Worm (Caenorhabditis elegans) whole organism, early embryonic: ENCODE measurements around the gene F10E9.10.

Experiments
- B0310.2 ChIP-seq: sonication (generic microtip); optimal IDR thresholded peaks from 2 replicates; lab custom pipeline; 2016; ENCODE audit warnings: mild to moderate bottlenecking, missing genetic modification characterization, missing compliant biosample characterization
- F13C5.2 ChIP-seq: sonication (generic microtip); optimal IDR thresholded peaks from 2 replicates; lab custom pipeline; 2017; ENCODE audit warnings: mild to moderate bottlenecking, missing genetic modification characterization, inconsistent platforms, missing compliant biosample characterization
- aly-1 ChIP-seq: sonication (generic microtip); optimal IDR thresholded peaks from 2 replicates; lab custom pipeline; 2016; ENCODE audit warnings: missing genetic modification characterization, missing compliant biosample characterization
- ama-1 ChIP-seq: fragments of 150-350 bp; optimal IDR thresholded peaks from 2 replicates; lab custom pipeline; 2014
- ceh-13 ChIP-seq: fragments of 200-800 bp; sonication (Bioruptor generic); optimal IDR thresholded peaks from 2 replicates; lab custom pipeline; 2018; ENCODE audit warnings: mild to moderate bottlenecking, missing genetic modification characterization, missing compliant biosample characterization
- ceh-36 ChIP-seq: sonication (generic microtip); optimal IDR thresholded peaks from 2 replicates; lab custom pipeline; 2016; ENCODE audit warnings: missing genetic modification characterization, inconsistent platforms, missing compliant biosample characterization
- ets-7 ChIP-seq: sonication (generic microtip); optimal IDR thresholded peaks from 2 replicates; lab custom pipeline; 2016; ENCODE audit warnings: missing genotype, missing genetic modification characterization, missing compliant biosample characterization
- flt-1 ChIP-seq: fragments of 200-800 bp; sonication (Bioruptor generic); IDR thresholded peaks from 2 replicates; pipeline ENCODE4 v1.3.6; 2022; ENCODE audit warnings: missing genetic modification characterization, missing compliant biosample characterization
- hmbx-1 ChIP-seq: sonication (generic microtip); optimal IDR thresholded peaks from 2 replicates; lab custom pipeline; 2016; ENCODE audit warnings: mild to moderate bottlenecking, missing genetic modification characterization, missing compliant biosample characterization
- hmg-4 ChIP-seq: fragments of 200-800 bp; sonication (Bioruptor generic); optimal IDR thresholded peaks from 2 replicates; lab custom pipeline; 2018; ENCODE audit warnings: mild to moderate bottlenecking, missing genetic modification characterization, missing compliant biosample characterization
- hnd-1 ChIP-seq: sonication (generic microtip); optimal IDR thresholded peaks from 2 replicates; lab custom pipeline; 2016; ENCODE audit warnings: missing genetic modification characterization, missing compliant biosample characterization
- pes-1 ChIP-seq: fragments of 200-800 bp; sonication (Bioruptor generic); IDR thresholded peaks from 2 replicates; pipeline ENCODE4 v1.3.6; 2022; ENCODE audit warnings: missing genetic modification reagents, missing genetic modification characterization, missing compliant biosample characterization
- scrt-1 ChIP-seq: fragments of 200-800 bp; sonication (Bioruptor generic); IDR thresholded peaks from 2 replicates; pipeline ENCODE4 v1.3.6; 2022; ENCODE audit warnings: missing genetic modification characterization, missing compliant biosample characterization
- sea-1 ChIP-seq: fragments of 200-800 bp; sonication (Bioruptor generic); conservative IDR thresholded peaks from 2 replicates; pipeline ENCODE4 v1.3.6; 2022; ENCODE audit warnings: missing genetic modification characterization, missing compliant biosample characterization
- tbx-11 ChIP-seq: fragments of 200-800 bp; sonication (Bioruptor generic); IDR thresholded peaks from 2 replicates; pipeline ENCODE4 v1.3.6; 2022; ENCODE audit warnings: missing genetic modification characterization, missing compliant biosample characterization
- tbx-37 ChIP-seq: fragments of 200-800 bp; sonication (Bioruptor generic); conservative IDR thresholded peaks from 2 replicates; pipeline ENCODE4 v1.3.6; 2022; ENCODE audit warnings: missing genetic modification reagents, missing genetic modification characterization, missing compliant biosample characterization
- tra-4 ChIP-seq: sonication (generic microtip); optimal IDR thresholded peaks from 2 replicates; lab custom pipeline; 2017; ENCODE audit warnings: missing genetic modification characterization, missing compliant biosample characterization

Gene F10E9.10

ce11 chrIII:8325574-8326513 lies 5.8 kb upstream of the F10E9.10 start, which contains the start of gene ZC262.13:
TSS of gene ZC262.13 (plus strand) at chrIII:8326214.
- TF ChIP-seq ceh-36 (tag; lab: Kevin White, UChicago) (no peak), ama-1 (no peak), hnd-1 (tag; lab: Kevin White, UChicago) (no peak), tra-4 (tag; lab: Kevin White, UChicago) (no peak), tbx-11 (GFP tag; lab: Robert Waterston, UW) (no peak), sea-1 (GFP tag; lab: Robert Waterston, UW) (no peak), ets-7 (tag; lab: Kevin White, UChicago) (no peak), aly-1 (tag; lab: Kevin White, UChicago) (no peak), hmg-4 (GFP tag; lab: Kevin White, UChicago) (no peak), tbx-37 (GFP tag; lab: Robert Waterston, UW) (no peak), pes-1 (GFP tag; lab: Robert Waterston, UW) (no peak), scrt-1 (GFP tag; lab: Robert Waterston, UW) (no peak), flt-1 (GFP tag; lab: Robert Waterston, UW) (no peak), F13C5.2 (no peak), hmbx-1 (tag; lab: Kevin White, UChicago) (no peak), B0310.2 (tag; lab: Kevin White, UChicago) (no peak), ceh-13 (GFP tag; lab: Kevin White, UChicago) (no peak)

- no peak for TF ChIP-seq ama-1
- no peak for TF ChIP-seq ets-7 (tag; lab: Kevin White, UChicago)
- TF ChIP-seq B0310.2 (tag; lab: Kevin White, UChicago), result no peak
- TF ChIP-seq F13C5.2, result no peak
- no peak for TF ChIP-seq sea-1 (GFP tag; lab: Robert Waterston, UW)
- no peak for TF ChIP-seq hmg-4 (GFP tag; lab: Kevin White, UChicago)
- TF ChIP-seq hmbx-1 (tag; lab: Kevin White, UChicago), result no peak
- no peak for TF ChIP-seq ceh-36 (tag; lab: Kevin White, UChicago)
Measured at ce11 chrIII:8324412-8324811, 4.3 kb upstream of the F10E9.10 start, which contains the start of gene F10E9.12. TSS of gene F10E9.12 (plus strand) at chrIII:8324542.

- TF ChIP-seq pes-1 (GFP tag; lab: Robert Waterston, UW), result no peak
- TF ChIP-seq hnd-1 (tag; lab: Kevin White, UChicago), result no peak
- no peak for TF ChIP-seq hmg-4 (GFP tag; lab: Kevin White, UChicago)
- TF ChIP-seq tra-4 (tag; lab: Kevin White, UChicago), result no peak
- TF ChIP-seq tbx-11 (GFP tag; lab: Robert Waterston, UW), result no peak
- no peak for TF ChIP-seq ama-1
- TF ChIP-seq ets-7 (tag; lab: Kevin White, UChicago), result no peak
- no peak for TF ChIP-seq flt-1 (GFP tag; lab: Robert Waterston, UW)
- TF ChIP-seq B0310.2 (tag; lab: Kevin White, UChicago), result no peak
- no peak for TF ChIP-seq sea-1 (GFP tag; lab: Robert Waterston, UW)
Measured at ce11 chrIII:8322645-8323213, 2.6 kb upstream of the F10E9.10 start, which contains the start of gene F10E9.1. TSS of gene F10E9.1 (plus strand) at chrIII:8323163.

- TF ChIP-seq tra-4 (tag; lab: Kevin White, UChicago) (no peak), hmbx-1 (tag; lab: Kevin White, UChicago) (no peak), pes-1 (GFP tag; lab: Robert Waterston, UW) (no peak), flt-1 (GFP tag; lab: Robert Waterston, UW) (no peak), tbx-37 (GFP tag; lab: Robert Waterston, UW) (no peak), ets-7 (tag; lab: Kevin White, UChicago) (no peak)
Measured at ce11 chrIII:8321225-8321624, 1.1 kb upstream of the F10E9.10 start.

ce11 chrIII:8319100-8319499 lies 983 bp downstream of the F10E9.10 start, which contains the start of gene F10E9.11:
TSS of gene F10E9.11 (minus strand) at chrIII:8319260.
- TF ChIP-seq ceh-36 (tag; lab: Kevin White, UChicago) (no peak), ama-1 (no peak), hmg-4 (GFP tag; lab: Kevin White, UChicago) (peak; percentile 40), B0310.2 (tag; lab: Kevin White, UChicago) (no peak), tbx-37 (GFP tag; lab: Robert Waterston, UW) (peak; percentile 89), hnd-1 (tag; lab: Kevin White, UChicago) (no peak), aly-1 (tag; lab: Kevin White, UChicago) (peak; percentile 46), flt-1 (GFP tag; lab: Robert Waterston, UW) (peak; percentile 64), ceh-13 (GFP tag; lab: Kevin White, UChicago) (no peak), pes-1 (GFP tag; lab: Robert Waterston, UW) (peak; percentile 57; the same call in 1 of the 2 replicates), scrt-1 (GFP tag; lab: Robert Waterston, UW) (no peak), ets-7 (tag; lab: Kevin White, UChicago) (peak; percentile 50), tbx-11 (GFP tag; lab: Robert Waterston, UW) (no peak), sea-1 (GFP tag; lab: Robert Waterston, UW) (0 out of 2 replicates have a peak, but pooled peaks have one; percentile 70), tra-4 (tag; lab: Kevin White, UChicago) (no peak), hmbx-1 (tag; lab: Kevin White, UChicago) (no peak), F13C5.2 (peak; percentile 53)

ce11 chrIII:8318488-8318887 lies 1.6 kb downstream of the F10E9.10 start, which contains the start of gene sas-4:
TSS of gene sas-4 (minus strand) at chrIII:8318588.
- TF ChIP-seq tbx-37 (GFP tag; lab: Robert Waterston, UW) (no peak), ama-1 (no peak), hmbx-1 (tag; lab: Kevin White, UChicago) (no peak), ceh-13 (GFP tag; lab: Kevin White, UChicago) (no peak), flt-1 (GFP tag; lab: Robert Waterston, UW) (no peak), hmg-4 (GFP tag; lab: Kevin White, UChicago) (no peak), ceh-36 (tag; lab: Kevin White, UChicago) (no peak)
